Fruit fly (Drosophila melanogaster): ENCODE measurements around the gene Abp1.
A peak's percentile ranks its signal among the peaks of the same experiment; 100 is the strongest.

The Abp1 gene

DNA sequence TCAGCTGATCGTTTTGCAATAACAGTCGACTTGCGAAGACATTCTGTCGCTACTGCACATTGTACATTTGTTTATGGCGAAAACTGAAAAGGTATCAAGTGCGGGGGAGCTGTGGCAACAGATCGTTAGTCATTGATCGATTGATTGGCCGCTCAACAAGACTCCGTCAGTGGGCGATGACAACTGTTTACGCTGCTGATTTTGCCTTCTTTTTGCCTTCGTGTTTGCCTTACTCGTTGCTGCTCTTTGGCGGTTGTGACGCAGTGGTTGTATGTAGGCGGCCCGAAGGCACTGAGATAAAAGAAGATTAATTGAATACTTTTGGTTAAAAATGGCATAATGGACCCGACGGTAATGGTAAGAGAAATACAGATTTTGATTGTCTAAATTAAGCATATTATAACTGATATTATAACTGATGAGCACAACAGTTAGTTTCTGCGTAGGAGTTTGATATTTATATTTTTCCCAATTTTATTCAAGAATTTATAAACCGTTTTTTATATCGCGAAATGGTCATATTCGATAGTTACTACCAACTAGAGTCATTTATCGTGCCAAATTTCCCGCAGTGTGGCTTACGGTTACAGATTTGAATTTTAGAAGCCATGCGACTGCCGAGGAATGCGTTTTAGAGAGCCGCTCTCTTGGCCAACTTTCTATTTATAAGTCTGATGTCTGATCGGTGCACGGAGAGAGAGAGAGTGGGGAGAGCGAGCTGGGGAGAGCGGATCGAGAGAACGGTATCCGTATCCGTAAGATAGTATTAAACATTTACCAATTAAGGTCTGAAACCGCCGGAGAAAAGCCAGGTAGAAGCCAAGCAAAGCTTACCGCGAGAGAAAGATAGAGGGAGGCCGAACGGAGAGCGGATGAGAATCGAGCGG lies 9.3 kb downstream of the Abp1 start (continued):
- TF ChIP-seq CG9139 (GFP tag; optimal IDR thresholded peaks at IDR 0.05) (peak; percentile 55), topi (GFP tag; optimal IDR thresholded peaks at IDR 0.05) (peak; percentile 91), CG11762 (GFP tag; optimal IDR thresholded peaks at IDR 0.05; ENCODE audit: insufficient read depth) (peak; percentile 92), CG4318 (GFP tag; optimal IDR thresholded peaks at IDR 0.05) (peak; percentile 94), fkh (GFP tag; optimal IDR thresholded peaks at IDR 0.05) (peak; percentile 75), Gug (GFP tag; IDR thresholded peaks at IDR 0.05) (peak; percentile 89), CG6808 (GFP tag; optimal IDR thresholded peaks at IDR 0.05) (peak; percentile 90), CG3032 (tag; optimal IDR thresholded peaks at IDR 0.05) (peak; percentile 92), dsx (GFP tag; optimal IDR thresholded peaks at IDR 0.05; ENCODE audit: poor library complexity, severe bottlenecking) (peak; percentile 88)

DNA sequence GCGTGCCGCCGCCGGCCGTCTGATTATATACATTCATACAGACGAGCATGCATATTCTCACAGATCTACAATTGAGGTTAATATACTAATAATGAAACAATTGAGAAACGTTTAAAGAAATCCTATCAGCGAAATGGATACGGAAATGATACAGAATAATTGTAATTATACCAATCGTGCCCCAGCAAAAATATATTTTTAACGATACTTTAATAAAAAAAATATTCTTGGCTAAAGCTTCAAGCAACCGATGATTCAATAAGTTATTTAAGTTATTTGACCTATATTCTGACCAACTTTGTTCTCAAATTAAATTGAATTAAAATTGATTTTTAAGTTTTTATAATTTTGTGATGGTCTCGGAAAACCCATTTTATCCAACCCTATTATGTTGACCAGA lies 10.0 kb downstream of the Abp1 start:
- no peak for TF ChIP-seq CG11762 (GFP tag; optimal IDR thresholded peaks at IDR 0.05; ENCODE audit: insufficient read depth)
- TF ChIP-seq CG6854 (GFP tag; optimal IDR thresholded peaks at IDR 0.05) = no peak
- no peak for TF ChIP-seq Eip75B (GFP tag; optimal IDR thresholded peaks at IDR 0.05)
- no peak for TF ChIP-seq fd59A (GFP tag; optimal IDR thresholded peaks at IDR 0.05)
- TF ChIP-seq CG8119 (GFP tag; IDR thresholded peaks at IDR 0.05) = 0 out of 3 replicates have a peak, but pooled peaks have one; percentile 11
- no peak for TF ChIP-seq Sox102F (GFP tag; optimal IDR thresholded peaks at IDR 0.05)
- TF ChIP-seq CG11902 (GFP tag; optimal IDR thresholded peaks at IDR 0.05) = peak; percentile 0
- peak; percentile 27; the same call in 1 of the 2 replicates for TF ChIP-seq Gug (GFP tag; IDR thresholded peaks at IDR 0.05)
- TF ChIP-seq CG15336 (GFP tag; IDR thresholded peaks at IDR 0.05) = peak; percentile 59
- peak; percentile 38; the same call in 2 of the 3 replicates for TF ChIP-seq eg (GFP tag; IDR thresholded peaks at IDR 0.05)
- TF ChIP-seq Eip78C (GFP tag) = peak; percentile 85

DNA sequence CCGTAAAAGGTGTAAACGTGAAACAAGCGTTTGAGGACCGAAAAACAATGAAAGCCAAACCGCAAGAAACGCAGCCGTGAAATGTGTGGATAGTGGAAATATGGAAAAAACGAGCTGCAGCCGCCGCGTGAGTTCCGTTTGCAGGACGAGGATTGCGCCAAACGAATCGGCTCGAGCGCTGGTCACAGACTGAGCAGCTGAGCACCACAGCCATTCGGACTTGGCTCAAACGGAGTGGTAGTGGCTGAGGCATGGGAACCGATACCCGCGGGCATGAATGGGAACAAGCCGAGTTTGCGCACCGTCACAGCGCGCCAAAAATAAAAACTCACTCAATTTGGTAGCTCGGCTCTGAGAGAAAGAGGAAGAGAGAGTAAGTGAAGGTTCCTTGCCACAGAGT lies 11.5 kb downstream of the Abp1 start, which contains the start of gene CG10089:
TSS of gene CG10089 (minus strand) at position 181 of the 400 bp plus-strand sequence.
- TF ChIP-seq CG9139 (GFP tag; optimal IDR thresholded peaks at IDR 0.05) (no peak), fd85E (GFP tag; optimal IDR thresholded peaks at IDR 0.05) (no peak), Eip78C (GFP tag) (peak; percentile 31)

DNA sequence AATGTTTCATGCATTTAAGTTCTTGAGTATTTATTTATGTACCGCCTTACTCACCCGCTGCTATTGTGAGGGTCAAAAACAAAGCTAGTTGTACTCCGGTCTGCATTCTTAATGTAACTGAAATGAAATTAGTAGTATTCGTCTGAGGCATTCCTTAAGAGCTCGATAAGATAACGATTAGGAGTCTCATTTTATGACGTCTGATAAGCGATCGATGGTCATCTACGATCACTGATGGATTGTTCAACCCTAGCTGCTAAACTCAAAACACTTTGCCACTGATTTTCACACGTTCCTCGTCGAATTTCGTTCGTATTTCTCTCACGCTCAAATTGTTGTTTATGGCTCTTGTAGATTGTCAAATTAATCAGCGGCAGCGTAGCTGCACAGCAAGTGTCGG lies 28.9 kb downstream of the Abp1 start, which contains the start of gene CG10116:
TSS of gene CG10116 (minus strand) at position 106 of the 400 bp plus-strand sequence.
- no peak for TF ChIP-seq CG8319 (GFP tag; optimal IDR thresholded peaks at IDR 0.05)
- no peak for TF ChIP-seq Hr4 (GFP tag; optimal IDR thresholded peaks at IDR 0.05)
- no peak for TF ChIP-seq fd85E (GFP tag; optimal IDR thresholded peaks at IDR 0.05)
- no peak for TF ChIP-seq Gug (GFP tag; IDR thresholded peaks at IDR 0.05)
- TF ChIP-seq CG31627 (GFP tag; optimal IDR thresholded peaks at IDR 0.05) = no peak

DNA sequence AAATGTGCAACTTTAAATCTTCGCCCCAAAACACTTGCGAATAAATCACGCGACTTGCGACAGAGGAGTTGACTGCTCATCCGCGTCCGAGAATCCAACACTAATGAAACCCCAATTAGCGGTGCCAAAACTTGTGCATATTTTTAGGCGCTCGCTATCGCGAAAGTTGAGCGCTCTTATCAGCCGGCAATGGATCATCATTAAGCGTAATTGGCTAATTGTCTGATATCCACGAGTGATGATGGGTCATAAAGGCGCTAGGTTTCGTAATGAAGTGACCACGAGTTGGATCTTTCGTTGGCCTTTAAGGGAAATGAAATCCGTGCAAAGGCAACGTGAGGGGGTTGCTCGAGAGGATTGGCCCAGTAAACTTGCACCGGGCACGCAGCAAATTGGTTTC lies 31.3 kb downstream of the Abp1 start:
- TF ChIP-seq Sox15 (GFP tag; optimal IDR thresholded peaks at IDR 0.05) = no peak
- TF ChIP-seq vri (GFP tag; optimal IDR thresholded peaks at IDR 0.05) = peak; percentile 14

DNA sequence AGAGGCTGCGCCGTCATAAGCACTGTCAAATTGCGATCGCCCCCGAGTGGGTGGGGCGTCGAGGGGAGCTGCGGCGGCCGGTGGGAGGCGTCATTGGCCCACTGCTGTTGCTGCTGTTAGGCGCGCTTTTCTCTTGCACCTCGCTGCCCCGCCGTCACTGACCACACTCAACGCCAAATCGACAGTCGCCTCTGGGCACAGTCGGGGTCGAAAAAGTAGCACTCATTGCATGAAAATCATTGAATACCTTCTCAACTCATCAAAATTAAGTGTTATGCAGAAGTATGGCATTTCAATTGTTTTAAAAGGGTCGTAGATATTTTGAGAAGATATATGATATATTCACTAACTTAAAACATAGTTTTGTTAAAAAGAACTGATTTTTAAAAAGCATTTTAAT lies 33.8 kb downstream of the Abp1 start:
- TF ChIP-seq esn (GFP tag; optimal IDR thresholded peaks at IDR 0.05) (no peak), CG32006 (GFP tag; optimal IDR thresholded peaks at IDR 0.05) (peak; percentile 70), CG15336 (GFP tag; IDR thresholded peaks at IDR 0.05) (peak; percentile 49; the same call in 1 of the 2 replicates), CG11294 (GFP tag; IDR thresholded peaks at IDR 0.05) (peak; percentile 12; the same call in 1 of the 2 replicates), Ets96B (tag; optimal IDR thresholded peaks at IDR 0.05) (no peak), achi (GFP tag; optimal IDR thresholded peaks at IDR 0.05) (no peak), Eip78C (GFP tag) (peak; percentile 20), CG1621 (tag; optimal IDR thresholded peaks at IDR 0.05) (no peak), eg (GFP tag; IDR thresholded peaks at IDR 0.05) (peak; percentile 69), CG8119 (GFP tag; IDR thresholded peaks at IDR 0.05) (0 out of 3 replicates have a peak, but pooled peaks have one; percentile 30), CG3919 (GFP tag; optimal IDR thresholded peaks at IDR 0.05) (no peak), pdm3 (GFP tag; optimal IDR thresholded peaks at IDR 0.05) (peak; percentile 36), Smox (GFP tag; optimal IDR thresholded peaks at IDR 0.05) (no peak), OdsH (GFP tag; optimal IDR thresholded peaks at IDR 0.05) (peak; percentile 31), Hr4 (GFP tag; optimal IDR thresholded peaks at IDR 0.05) (peak; percentile 61), Hr39 (GFP tag; optimal IDR thresholded peaks at IDR 0.05) (peak; percentile 18), CG8319 (GFP tag; optimal IDR thresholded peaks at IDR 0.05) (no peak), net (GFP tag; optimal IDR thresholded peaks at IDR 0.05) (peak; percentile 17), CG6163 (GFP tag; IDR thresholded peaks at IDR 0.05) (0 out of 3 replicates have a peak, but pooled peaks have one; percentile 19), CG6276 (GFP tag; optimal IDR thresholded peaks at IDR 0.05) (peak; percentile 57), salr (GFP tag; optimal IDR thresholded peaks at IDR 0.05) (peak in 1 of 2 experiments; percentile 24)
